Fruit fly (Drosophila melanogaster) whole organism, embryonic: ENCODE data around the gene CG13085.

Experiments used
- Bdp1 ChIP-seq: fragments of 200-800 bp; sonication (Bioruptor generic); optimal IDR thresholded peaks from 3 replicates; lab custom pipeline; 2016; ENCODE audit warnings: missing biosample characterization, missing genetic modification characterization
- CG10654 ChIP-seq: fragments of 200-800 bp; sonication (Bioruptor generic); optimal IDR thresholded peaks from 2 replicates; lab custom pipeline; 2016; ENCODE audit warnings: missing biosample characterization, missing genetic modification characterization
- CG10979 ChIP-seq: fragments of 200-800 bp; sonication (Bioruptor generic); optimal IDR thresholded peaks from 2 replicates; lab custom pipeline; 2018; ENCODE audit warnings: missing biosample characterization, mild to moderate bottlenecking, missing genetic modification characterization, moderate library complexity
- CG11560 ChIP-seq: fragments of 200-800 bp; sonication (Bioruptor generic); IDR thresholded peaks from 3 replicates; pipeline ENCODE4 v1.3.6; 2022; ENCODE audit warnings: missing biosample characterization, missing genetic modification characterization
- CG12071 ChIP-seq: fragments of 200-800 bp; sonication (Bioruptor generic); optimal IDR thresholded peaks from 3 replicates; lab custom pipeline; 2018; ENCODE audit warnings: missing biosample characterization, mild to moderate bottlenecking, missing genetic modification characterization
- CG15696 ChIP-seq: fragments of 200-800 bp; sonication (Bioruptor generic); optimal IDR thresholded peaks from 2 replicates; lab custom pipeline; 2019; ENCODE audit warnings: missing biosample characterization, mild to moderate bottlenecking, missing genetic modification characterization, moderate library complexity
- CG16779 ChIP-seq: fragments of 200-800 bp; sonication (Bioruptor generic); IDR thresholded peaks from 2 replicates; pipeline ENCODE4 v1.3.6; 2022; ENCODE audit warnings: missing biosample characterization, missing genetic modification characterization
- CG17802 ChIP-seq: fragments of 200-800 bp; sonication (Bioruptor generic); optimal IDR thresholded peaks from 2 replicates; lab custom pipeline; 2018; ENCODE audit warnings: missing biosample characterization, mild to moderate bottlenecking, missing genetic modification characterization, moderate library complexity
- CG17912 ChIP-seq: fragments of 200-800 bp; sonication (Bioruptor generic); optimal IDR thresholded peaks from 2 replicates; lab custom pipeline; 2018; ENCODE audit warnings: missing biosample characterization, mild to moderate bottlenecking, missing genetic modification characterization
- CG31388 ChIP-seq: fragments of 200-800 bp; sonication (Bioruptor generic); optimal IDR thresholded peaks from 2 replicates; lab custom pipeline; 2016; ENCODE audit warnings: missing biosample characterization, missing genetic modification characterization
- CG31441 ChIP-seq: fragments of 200-800 bp; sonication (Bioruptor generic); IDR thresholded peaks from 2 replicates; pipeline ENCODE4 v1.3.6; 2022; ENCODE audit warnings: missing biosample characterization, missing genetic modification characterization
- CG32532 ChIP-seq: fragments of 200-800 bp; sonication (Bioruptor generic); IDR thresholded peaks from 2 replicates; pipeline ENCODE4 v1.3.6; 2022; ENCODE audit warnings: missing biosample characterization, missing genetic modification characterization
- CG32772 ChIP-seq: fragments of 200-800 bp; sonication (Bioruptor generic); IDR thresholded peaks from 2 replicates; pipeline ENCODE4 v1.3.6; 2022; ENCODE audit warnings: missing biosample characterization, missing genetic modification characterization
- CG3281 ChIP-seq: fragments of 200-800 bp; sonication (Bioruptor generic); optimal IDR thresholded peaks from 3 replicates; lab custom pipeline; 2017; ENCODE audit warnings: missing biosample characterization, mild to moderate bottlenecking, missing genetic modification characterization
- CG3407 ChIP-seq: fragments of 200-800 bp; sonication (Bioruptor generic); optimal IDR thresholded peaks from 2 replicates; lab custom pipeline; 2018; ENCODE audit warnings: missing biosample characterization, mild to moderate bottlenecking, missing genetic modification characterization
- CG34376 ChIP-seq: fragments of 200-800 bp; sonication (Bioruptor generic); optimal IDR thresholded peaks from 2 replicates; lab custom pipeline; 2018; ENCODE audit warnings: missing biosample characterization, mild to moderate bottlenecking, missing genetic modification characterization
- CG4820 ChIP-seq: fragments of 200-800 bp; sonication (Bioruptor generic); optimal IDR thresholded peaks from 3 replicates; lab custom pipeline; 2016; ENCODE audit warnings: missing biosample characterization, missing genetic modification characterization
- CG5245 ChIP-seq: fragments of 200-800 bp; sonication (Bioruptor generic); optimal IDR thresholded peaks from 3 replicates; lab custom pipeline; 2016; ENCODE audit warnings: missing biosample characterization, missing genetic modification characterization
- CG7987 ChIP-seq: fragments of 200-800 bp; sonication (Bioruptor generic); optimal IDR thresholded peaks from 2 replicates; lab custom pipeline; 2018; ENCODE audit warnings: missing biosample characterization, mild to moderate bottlenecking, missing genetic modification characterization, moderate library complexity
- CG8359 ChIP-seq: fragments of 200-800 bp; sonication (Bioruptor generic); optimal IDR thresholded peaks from 2 replicates; lab custom pipeline; 2017; ENCODE audit warnings: missing biosample characterization, mild to moderate bottlenecking, missing genetic modification characterization, borderline replicate concordance
- CG8478 ChIP-seq: fragments of >200 bp; optimal IDR thresholded peaks from 2 replicates; lab custom pipeline; 2018
- CTCF ChIP-seq: fragments of 200-800 bp; sonication (Bioruptor generic); optimal IDR thresholded peaks from 2 replicates; lab custom pipeline; 2017; ENCODE audit warnings: missing biosample characterization, mild to moderate bottlenecking, missing genetic modification characterization, moderate library complexity
- Dll ChIP-seq: fragments of 200-800 bp; sonication (Bioruptor generic); IDR thresholded peaks from 4 replicates; pipeline ENCODE4 v1.3.6; 2022; ENCODE audit warnings: missing biosample characterization, missing genetic modification characterization; ENCODE audit not compliant: partially characterized antibody
- H2.0 ChIP-seq: fragments of 200-800 bp; sonication (Bioruptor generic); IDR thresholded peaks from 2 replicates; pipeline ENCODE4 v1.3.6; 2022; ENCODE audit warnings: missing biosample characterization, missing genetic modification characterization
- HmgD ChIP-seq: fragments of 200-800 bp; sonication (Bioruptor generic); optimal IDR thresholded peaks from 3 replicates; lab custom pipeline; 2016; ENCODE audit warnings: missing biosample characterization, missing genetic modification characterization
- Jarid2 ChIP-seq: fragments of 200-800 bp; sonication (Bioruptor generic); optimal IDR thresholded peaks from 3 replicates; lab custom pipeline; 2017; ENCODE audit warnings: mild to moderate bottlenecking, missing biosample characterization, missing genetic modification reagents, missing genetic modification characterization
- Lhr ChIP-seq: fragments of 200-800 bp; sonication (Bioruptor generic); optimal IDR thresholded peaks from 3 replicates; lab custom pipeline; 2017; ENCODE audit warnings: mild to moderate bottlenecking, missing biosample characterization, missing genetic modification reagents, missing genetic modification characterization
- NFAT ChIP-seq: fragments of 200-800 bp; sonication (Bioruptor generic); IDR thresholded peaks from 2 replicates; pipeline ENCODE4 v1.3.6; 2022; ENCODE audit warnings: missing biosample characterization, missing genetic modification characterization
- Scr ChIP-seq: fragments of 200-800 bp; sonication (Bioruptor generic); IDR thresholded peaks from 2 replicates; pipeline ENCODE4 v1.3.6; 2022; ENCODE audit warnings: missing biosample characterization, missing genetic modification characterization; ENCODE audit not compliant: partially characterized antibody
- Sry-δ ChIP-seq: fragments of 200-800 bp; sonication (Bioruptor generic); optimal IDR thresholded peaks from 2 replicates; lab custom pipeline; 2016; ENCODE audit warnings: missing biosample characterization, missing genetic modification characterization
- Tbp ChIP-seq: fragments of >200 bp; optimal IDR thresholded peaks from 2 replicates; lab custom pipeline; 2018; ENCODE audit warnings: missing biosample characterization, missing genetic modification characterization
- emc ChIP-seq: fragments of 200-800 bp; sonication (Bioruptor generic); optimal IDR thresholded peaks from 2 replicates; lab custom pipeline; 2016; ENCODE audit warnings: missing biosample characterization, missing genetic modification characterization
- eyg ChIP-seq: fragments of 200-800 bp; sonication (Bioruptor generic); optimal IDR thresholded peaks from 3 replicates; lab custom pipeline; 2016; ENCODE audit warnings: missing biosample characterization, missing genetic modification characterization
- gem ChIP-seq: fragments of 200-800 bp; sonication (Bioruptor generic); optimal IDR thresholded peaks from 2 replicates; lab custom pipeline; 2019; ENCODE audit warnings: missing biosample characterization, mild to moderate bottlenecking, missing genetic modification characterization, moderate library complexity
- nerfin-1 ChIP-seq: fragments of 200-800 bp; sonication (Bioruptor generic); optimal IDR thresholded peaks from 3 replicates; lab custom pipeline; 2019; ENCODE audit warnings: missing biosample characterization, mild to moderate bottlenecking, missing genetic modification characterization, moderate library complexity
- nerfin-2 ChIP-seq: fragments of 200-800 bp; sonication (Bioruptor generic); IDR thresholded peaks from 2 replicates; pipeline ENCODE4 v1.3.6; 2022; ENCODE audit warnings: missing biosample characterization, missing genetic modification characterization; ENCODE audit not compliant: partially characterized antibody
- odd ChIP-seq: fragments of 200-800 bp; sonication (Bioruptor generic); optimal IDR thresholded peaks from 2 replicates; lab custom pipeline; 2017; ENCODE audit warnings: missing biosample characterization, mild to moderate bottlenecking, missing genetic modification characterization
- p53 ChIP-seq: fragments of 200-800 bp; sonication (Bioruptor generic); optimal IDR thresholded peaks from 2 replicates; lab custom pipeline; 2016; ENCODE audit warnings: missing biosample characterization, missing genetic modification characterization
- salm ChIP-seq: fragments of 200-800 bp; sonication (Bioruptor generic); optimal IDR thresholded peaks from 2 replicates; lab custom pipeline; 2018; ENCODE audit warnings: missing biosample characterization, mild to moderate bottlenecking, missing genetic modification characterization
- sc ChIP-seq, 3 experiments: fragments of >200 bp in 2 of 3; fragments of 200-800 bp in 1 of 3; sonication (Bioruptor generic) in 1 of 3; optimal IDR thresholded peaks; 2 replicates in 2 of 3; 3 replicates in 1 of 3; lab custom pipeline; 2017; ENCODE audit warnings: mild to moderate bottlenecking in 1 of 3, missing biosample characterization in 1 of 3, missing genetic modification characterization in 1 of 3, missing genetic modification reagents in 1 of 3
- seq ChIP-seq: fragments of 200-800 bp; sonication (Bioruptor generic); IDR thresholded peaks from 2 replicates; pipeline ENCODE4 v1.3.6; 2022; ENCODE audit warnings: missing biosample characterization, missing genetic modification characterization
- sna ChIP-seq: fragments of 200-800 bp; sonication (Bioruptor generic); IDR thresholded peaks from 2 replicates; pipeline ENCODE4 v1.3.6; 2022; ENCODE audit warnings: missing biosample characterization, missing genetic modification characterization; ENCODE audit not compliant: partially characterized antibody
- twi ChIP-seq: fragments of 200-800 bp; optimal IDR thresholded peaks from 2 replicates; lab custom pipeline; 2019; ENCODE audit warnings: missing biosample characterization, mild to moderate bottlenecking, missing genetic modification characterization, moderate library complexity
- vfl ChIP-seq: fragments of 200-800 bp; sonication (Bioruptor generic); optimal IDR thresholded peaks from 2 replicates; lab custom pipeline; 2016; ENCODE audit warnings: missing biosample characterization, missing genetic modification characterization
- vnd ChIP-seq: fragments of 200-800 bp; sonication (Bioruptor generic); IDR thresholded peaks from 3 replicates; pipeline ENCODE4 v1.3.6; 2022; ENCODE audit warnings: missing biosample characterization, missing genetic modification characterization; ENCODE audit not compliant: partially characterized antibody
- zen ChIP-seq: fragments of 200-800 bp; sonication (Bioruptor generic); optimal IDR thresholded peaks from 3 replicates; lab custom pipeline; 2018; ENCODE audit warnings: missing biosample characterization, mild to moderate bottlenecking, missing genetic modification characterization, moderate library complexity
- zf30C ChIP-seq: fragments of 200-800 bp; sonication (Bioruptor generic); optimal IDR thresholded peaks from 3 replicates; lab custom pipeline; 2018; ENCODE audit warnings: missing biosample characterization, mild to moderate bottlenecking, missing genetic modification characterization
- zfh1 ChIP-seq: fragments of 200-800 bp; sonication (Bioruptor generic); IDR thresholded peaks from 3 replicates; pipeline ENCODE4 v1.3.6; 2022; ENCODE audit warnings: missing biosample characterization, missing genetic modification characterization

CG13085 gene

DNA sequence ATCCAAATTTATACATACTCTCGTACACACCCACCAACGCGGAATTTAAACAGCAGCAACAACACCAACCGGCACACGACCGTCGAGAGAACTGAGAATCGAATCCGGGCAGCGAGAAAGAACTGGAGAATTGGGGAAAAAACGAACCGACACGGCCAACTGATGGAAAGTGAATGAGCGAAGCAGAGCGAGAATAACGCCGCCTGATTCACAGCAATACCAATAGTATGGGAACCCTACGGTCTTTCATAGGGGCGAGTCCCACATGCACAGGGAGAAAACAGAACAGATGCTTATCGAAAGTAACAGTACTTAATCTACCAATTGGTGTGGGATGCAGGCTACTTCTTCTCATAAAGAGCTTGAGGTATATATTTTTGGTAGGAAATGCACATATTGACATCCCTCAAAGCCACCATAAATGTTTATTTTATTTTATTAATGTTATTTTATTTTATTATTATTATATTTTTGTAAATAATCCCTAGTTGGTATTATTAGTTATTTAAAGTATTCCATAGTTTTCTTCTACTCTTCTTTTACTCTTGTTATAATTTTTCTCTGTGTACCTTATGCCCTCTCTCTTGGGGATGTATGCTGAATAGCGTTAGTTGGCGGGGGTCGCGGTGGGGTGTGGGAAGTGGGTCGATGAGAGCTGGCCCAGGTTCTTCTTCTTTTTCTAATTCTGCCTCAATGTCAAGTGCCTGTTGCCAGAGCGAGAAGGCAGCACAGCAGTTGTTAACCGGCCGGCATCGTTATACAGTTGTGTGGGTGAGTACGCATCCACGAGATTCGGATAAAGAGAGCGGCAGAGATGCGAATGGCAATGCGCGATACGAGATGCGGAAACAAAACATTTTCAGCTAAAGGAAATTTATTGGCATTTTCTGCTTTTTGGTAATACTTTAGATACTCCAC lies 25.3 kb upstream of the CG13085 start, which contains the start of gene CG17544 (continued):
- TF ChIP-seq CG7987 (GFP tag; lab: Kevin White, UChicago) (peak; percentile 29), CG32772 (GFP tag; lab: Robert Waterston, UW) (peak; percentile 37; the same call in 1 of the 2 replicates), CG15696 (tag; lab: Kevin White, UChicago) (peak; percentile 71), CG10654 (GFP tag; lab: Kevin White, UChicago) (peak; percentile 70), CG3281 (GFP tag; lab: Kevin White, UChicago) (peak; percentile 90), twi (tag; lab: Kevin White, UChicago) (peak; percentile 68), odd (peak; percentile 76), CG10979 (peak; percentile 89), CG31441 (GFP tag; lab: Robert Waterston, UW) (peak; percentile 75), CG5245 (GFP tag; lab: Kevin White, UChicago) (no peak), zf30C (GFP tag; lab: Kevin White, UChicago) (peak; percentile 83), vnd (GFP tag; lab: Robert Waterston, UW) (no peak), HmgD (no peak), CG4820 (GFP tag; lab: Kevin White, UChicago) (peak; percentile 52), Dll (no peak), CG8478 (no peak), sc (optimal IDR thresholded peaks at IDR 0.05; lab: Kevin White, UChicago) (no peak), sc (GFP tag; optimal IDR thresholded peaks at IDR 0.05; lab: Kevin White, UChicago) (peak; percentile 78), zfh1 (peak; percentile 7; the same call in 1 of the 3 replicates), CG3407 (GFP tag; lab: Kevin White, UChicago) (peak; percentile 36), CG17912 (peak; percentile 44), zen (tag; lab: Kevin White, UChicago) (peak; percentile 62), CG34376 (GFP tag; lab: Kevin White, UChicago) (peak; percentile 31), CG8359 (GFP tag; lab: Kevin White, UChicago) (peak; percentile 71), p53 (GFP tag; lab: Kevin White, UChicago) (no peak), Sry-δ (no peak), sna (no peak), CG31388 (GFP tag; lab: Kevin White, UChicago) (peak; percentile 6), seq (GFP tag; lab: Robert Waterston, UW) (no peak; the same call in 1 of the 2 replicates), Lhr (GFP tag; lab: Kevin White, UChicago) (peak; percentile 8), gem (tag; lab: Kevin White, UChicago) (peak; percentile 90), Scr (GFP tag; lab: Robert Waterston, UW) (no peak), Jarid2 (GFP tag; lab: Kevin White, UChicago) (peak; percentile 64), NFAT (peak; percentile 70), CG16779 (GFP tag; lab: Robert Waterston, UW) (peak; percentile 57; the same call in 1 of the 2 replicates), eyg (no peak), nerfin-2 (GFP tag; lab: Robert Waterston, UW) (no peak), Bdp1 (GFP tag; lab: Kevin White, UChicago) (no peak), emc (GFP tag; lab: Kevin White, UChicago) (no peak), CG32532 (peak; percentile 76), H2.0 (GFP tag; lab: Robert Waterston, UW) (peak; percentile 54), nerfin-1 (tag; lab: Kevin White, UChicago) (peak; percentile 74), salm (peak; percentile 28), vfl (GFP tag; lab: Kevin White, UChicago) (peak; percentile 5), CG12071 (peak; percentile 35), CG11560 (tag; lab: Robert Waterston, UW) (0 out of 3 replicates have a peak, but pooled peaks have one; percentile 8), CTCF (no peak), Tbp (GFP tag; lab: Kevin White, UChicago) (no peak), CG17802 (tag; lab: Kevin White, UChicago) (peak; percentile 4)
